Worm (Caenorhabditis elegans) whole organism, early embryonic: ENCODE measurements around the gene apc-17.

Source experiments
- F13C5.2 ChIP-seq: sonication (generic microtip); optimal IDR thresholded peaks from 2 replicates; lab custom pipeline; 2017; ENCODE audit warnings: mild to moderate bottlenecking, missing genetic modification characterization, inconsistent platforms, missing compliant biosample characterization
- ama-1 ChIP-seq: fragments of 150-350 bp; optimal IDR thresholded peaks from 2 replicates; lab custom pipeline; 2014
- flt-1 ChIP-seq: fragments of 200-800 bp; sonication (Bioruptor generic); IDR thresholded peaks from 2 replicates; pipeline ENCODE4 v1.3.6; 2022; ENCODE audit warnings: missing genetic modification characterization, missing compliant biosample characterization
- hmbx-1 ChIP-seq: sonication (generic microtip); optimal IDR thresholded peaks from 2 replicates; lab custom pipeline; 2016; ENCODE audit warnings: mild to moderate bottlenecking, missing genetic modification characterization, missing compliant biosample characterization
- hmg-4 ChIP-seq: fragments of 200-800 bp; sonication (Bioruptor generic); optimal IDR thresholded peaks from 2 replicates; lab custom pipeline; 2018; ENCODE audit warnings: mild to moderate bottlenecking, missing genetic modification characterization, missing compliant biosample characterization
- hnd-1 ChIP-seq: sonication (generic microtip); optimal IDR thresholded peaks from 2 replicates; lab custom pipeline; 2016; ENCODE audit warnings: missing genetic modification characterization, missing compliant biosample characterization
- tbx-11 ChIP-seq: fragments of 200-800 bp; sonication (Bioruptor generic); IDR thresholded peaks from 2 replicates; pipeline ENCODE4 v1.3.6; 2022; ENCODE audit warnings: missing genetic modification characterization, missing compliant biosample characterization

ce11 chrII:11101171-11101570 lies 6.8 kb upstream of the apc-17 start:
- no peak for TF ChIP-seq flt-1
- no peak for TF ChIP-seq hmbx-1
- TF ChIP-seq hnd-1 (tag; lab: Kevin White, UChicago) = no peak
- no peak for TF ChIP-seq hmg-4 (GFP tag; lab: Kevin White, UChicago)
- TF ChIP-seq F13C5.2 (tag; lab: Kevin White, UChicago) = no peak
- no peak for TF ChIP-seq ama-1 (lab: Kevin White, UChicago)
- no peak for TF ChIP-seq tbx-11 (GFP tag; lab: Robert Waterston, UW)
